Worm (Caenorhabditis elegans) whole organism, late embryonic: ENCODE results near the gene spig-9.

Experiments used
- C08G9.2 ChIP-seq: sonication (generic microtip); optimal IDR thresholded peaks from 2 replicates; lab custom pipeline; 2016; ENCODE audit warnings: mild to moderate bottlenecking, missing genetic modification characterization, moderate library complexity, missing compliant biosample characterization
- ceh-30 ChIP-seq: fragments of 150-350 bp; optimal IDR thresholded peaks from 2 replicates; lab custom pipeline; 2014; ENCODE audit warnings: missing biosample characterization, missing genetic modification characterization
- ceh-6 ChIP-seq: fragments of 200-800 bp; sonication (Bioruptor generic); optimal IDR thresholded peaks from 2 replicates; lab custom pipeline; 2018; ENCODE audit warnings: mild to moderate bottlenecking, missing genetic modification characterization, missing compliant biosample characterization
- dmd-4 ChIP-seq: sonication (generic microtip); optimal IDR thresholded peaks from 2 replicates; lab custom pipeline; 2016; ENCODE audit warnings: borderline replicate concordance, missing genetic modification characterization, missing compliant biosample characterization
- fax-1 ChIP-seq: sonication (generic microtip); optimal IDR thresholded peaks from 2 replicates; lab custom pipeline; 2016; ENCODE audit warnings: missing genotype, missing genetic modification characterization, missing compliant biosample characterization
- pag-3 ChIP-seq: sonication (generic microtip); optimal IDR thresholded peaks from 2 replicates; lab custom pipeline; 2016; ENCODE audit warnings: missing compliant biosample characterization, missing genetic modification characterization, borderline replicate concordance
- pha-4 ChIP-seq: fragments of 150-350 bp; optimal IDR thresholded peaks from 2 replicates; lab custom pipeline; 2018; ENCODE audit warnings: missing biosample characterization, missing genetic modification reagents, missing genetic modification characterization
- pqm-1 ChIP-seq: sonication (generic microtip); optimal IDR thresholded peaks from 2 replicates; lab custom pipeline; 2016; ENCODE audit warnings: missing genetic modification characterization, missing compliant biosample characterization
- sox-4 ChIP-seq: sonication (generic microtip); optimal IDR thresholded peaks from 2 replicates; lab custom pipeline; 2017; ENCODE audit warnings: mild to moderate bottlenecking, missing genetic modification characterization, inconsistent platforms, missing compliant biosample characterization
- tbx-2 ChIP-seq: sonication (generic microtip); optimal IDR thresholded peaks from 2 replicates; lab custom pipeline; 2016; ENCODE audit warnings: missing genetic modification characterization, missing compliant biosample characterization
- ztf-16 ChIP-seq: sonication (generic microtip); optimal IDR thresholded peaks from 2 replicates; lab custom pipeline; 2017; ENCODE audit warnings: missing genetic modification characterization, missing compliant biosample characterization

DNA sequence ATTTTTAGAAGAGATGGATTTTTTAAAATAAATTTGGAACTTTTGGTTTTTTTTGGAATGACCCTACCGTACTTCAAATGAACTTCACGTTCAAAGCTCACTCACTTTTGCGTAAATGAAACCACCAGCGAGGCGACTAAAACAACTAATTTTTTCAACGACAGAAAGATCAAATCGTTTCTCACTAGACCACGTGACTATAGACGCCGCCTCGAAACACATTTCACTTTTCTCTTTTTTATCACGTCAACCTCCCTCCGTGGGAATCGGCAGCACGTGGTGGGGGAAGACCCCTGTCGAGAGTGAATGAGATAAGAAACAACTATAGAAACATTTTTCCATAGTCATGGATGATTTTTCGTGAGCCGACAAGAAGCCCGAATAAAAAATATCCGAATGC, 45.6 kb upstream of the spig-9 start:
- no peak for TF ChIP-seq fax-1 (tag; lab: Kevin White, UChicago)
- no peak for TF ChIP-seq ceh-6 (GFP tag; lab: Kevin White, UChicago)
- no peak for TF ChIP-seq tbx-2 (tag; lab: Kevin White, UChicago)
- no peak for TF ChIP-seq pha-4
- TF ChIP-seq pqm-1: no peak
- no peak for TF ChIP-seq dmd-4
- TF ChIP-seq pag-3: no peak
- TF ChIP-seq C08G9.2 (tag; lab: Kevin White, UChicago): no peak
- TF ChIP-seq ceh-30: no peak
- no peak for TF ChIP-seq sox-4 (tag; lab: Kevin White, UChicago)
- no peak for TF ChIP-seq ztf-16 (tag; lab: Kevin White, UChicago)
